Worm (Caenorhabditis elegans): ENCODE results near the gene ife-1.

ce11 chrIII:13346785-13347184 is 3.6 kb downstream of the ife-1 start, which contains the start of gene mtm-6:
- no peak for TF ChIP-seq Y79H2A.3 (GFP tag; conservative IDR thresholded peaks at IDR 0.05)
- TF ChIP-seq chd-7 (tag; optimal IDR thresholded peaks at IDR 0.05) = no peak
- TF ChIP-seq madf-3 (GFP tag; IDR thresholded peaks at IDR 0.05) = no peak
- no peak for TF ChIP-seq F49E8.2 (tag; optimal IDR thresholded peaks at IDR 0.05; ENCODE audit: insufficient read depth)
- no peak for TF ChIP-seq ztf-28 (GFP tag; IDR thresholded peaks at IDR 0.05)
- TF ChIP-seq xnd-1 (tag; optimal IDR thresholded peaks at IDR 0.05) = no peak
